Worm (Caenorhabditis elegans): Measurements from ENCODE around the gene F35B12.10.

ce11 chrV:11606424-11606823, 22.6 kb downstream of the F35B12.10 start, which contains the start of gene idpp-16:
- TF ChIP-seq cog-1 (tag; optimal IDR thresholded peaks at IDR 0.05): no peak
- TF ChIP-seq ztf-29 (GFP tag; IDR thresholded peaks at IDR 0.05): no peak
- TF ChIP-seq flt-1 (GFP tag; IDR thresholded peaks at IDR 0.05): no peak
